Fruit fly (Drosophila melanogaster): Measurements from ENCODE around the gene CG11828.

CG11828 gene

dm6 chr3R:28898921-28899545, 23.8 kb upstream of the CG11828 start:
- no peak for TF ChIP-seq ttk (optimal IDR thresholded peaks at IDR 0.05)
- TF ChIP-seq insv (optimal IDR thresholded peaks at IDR 0.05) = no peak
- no peak for TF ChIP-seq Sin3A (optimal IDR thresholded peaks at IDR 0.05)
- no peak for TF ChIP-seq psq (optimal IDR thresholded peaks at IDR 0.05)
- no peak for TF ChIP-seq Myc (optimal IDR thresholded peaks at IDR 0.05)

- no peak for TF ChIP-seq h (optimal IDR thresholded peaks at IDR 0.05)
- no peak for TF ChIP-seq Sin3A (optimal IDR thresholded peaks at IDR 0.05)
- no peak for TF ChIP-seq Myc (optimal IDR thresholded peaks at IDR 0.05)
- TF ChIP-seq psq (optimal IDR thresholded peaks at IDR 0.05) = no peak
- TF ChIP-seq insv (optimal IDR thresholded peaks at IDR 0.05) = no peak
- TF ChIP-seq ttk (optimal IDR thresholded peaks at IDR 0.05) = no peak
Observed at dm6 chr3R:28901468-28902163, 21.2 kb upstream of the CG11828 start.

dm6 chr3R:28903392-28903791, 19.5 kb upstream of the CG11828 start:
- TF ChIP-seq insv (optimal IDR thresholded peaks at IDR 0.05) = no peak
- TF ChIP-seq Myc (optimal IDR thresholded peaks at IDR 0.05) = no peak
- no peak for TF ChIP-seq h (optimal IDR thresholded peaks at IDR 0.05)

dm6 chr3R:28904174-28904573, 18.7 kb upstream of the CG11828 start:
- TF ChIP-seq psq (optimal IDR thresholded peaks at IDR 0.05) (no peak), insv (optimal IDR thresholded peaks at IDR 0.05) (no peak), h (optimal IDR thresholded peaks at IDR 0.05) (no peak), Myc (optimal IDR thresholded peaks at IDR 0.05) (no peak), ttk (optimal IDR thresholded peaks at IDR 0.05) (no peak)

dm6 chr3R:28904816-28905435, 17.9 kb upstream of the CG11828 start:
- TF ChIP-seq h (optimal IDR thresholded peaks at IDR 0.05) (no peak), insv (optimal IDR thresholded peaks at IDR 0.05) (no peak), Myc (optimal IDR thresholded peaks at IDR 0.05) (no peak), Sin3A (optimal IDR thresholded peaks at IDR 0.05) (no peak), ttk (optimal IDR thresholded peaks at IDR 0.05) (no peak), psq (optimal IDR thresholded peaks at IDR 0.05) (no peak)

- no peak for TF ChIP-seq h (optimal IDR thresholded peaks at IDR 0.05)
- no peak for TF ChIP-seq ttk (optimal IDR thresholded peaks at IDR 0.05)
- no peak for TF ChIP-seq psq (optimal IDR thresholded peaks at IDR 0.05)
- no peak for TF ChIP-seq Sin3A (optimal IDR thresholded peaks at IDR 0.05)
- no peak for TF ChIP-seq insv (optimal IDR thresholded peaks at IDR 0.05)
- no peak for TF ChIP-seq Myc (optimal IDR thresholded peaks at IDR 0.05)
Observed at dm6 chr3R:28911758-28912157, 11.1 kb upstream of the CG11828 start.

- TF ChIP-seq insv (optimal IDR thresholded peaks at IDR 0.05) (no peak), ttk (optimal IDR thresholded peaks at IDR 0.05) (no peak), Sin3A (optimal IDR thresholded peaks at IDR 0.05) (no peak), Myc (optimal IDR thresholded peaks at IDR 0.05) (no peak), psq (optimal IDR thresholded peaks at IDR 0.05) (no peak), h (optimal IDR thresholded peaks at IDR 0.05) (no peak)
Observed at dm6 chr3R:28913039-28913438, 9.8 kb upstream of the CG11828 start.

- TF ChIP-seq Myc (optimal IDR thresholded peaks at IDR 0.05) = no peak
- TF ChIP-seq h (optimal IDR thresholded peaks at IDR 0.05) = no peak
- TF ChIP-seq insv (optimal IDR thresholded peaks at IDR 0.05) = no peak
- TF ChIP-seq Sin3A (optimal IDR thresholded peaks at IDR 0.05) = no peak
- no peak for TF ChIP-seq ttk (optimal IDR thresholded peaks at IDR 0.05)
- TF ChIP-seq psq (optimal IDR thresholded peaks at IDR 0.05) = no peak
Observed at dm6 chr3R:28913890-28914750, 8.7 kb upstream of the CG11828 start.

- TF ChIP-seq psq (optimal IDR thresholded peaks at IDR 0.05) = no peak
- no peak for TF ChIP-seq ttk (optimal IDR thresholded peaks at IDR 0.05)
- no peak for TF ChIP-seq Myc (optimal IDR thresholded peaks at IDR 0.05)
- no peak for TF ChIP-seq insv (optimal IDR thresholded peaks at IDR 0.05)
- no peak for TF ChIP-seq h (optimal IDR thresholded peaks at IDR 0.05)
- no peak for TF ChIP-seq Sin3A (optimal IDR thresholded peaks at IDR 0.05)
Observed at dm6 chr3R:28950859-28951351, 28.1 kb downstream of the CG11828 start.

dm6 chr3R:28958703-28959102, 35.9 kb downstream of the CG11828 start:
- no peak for TF ChIP-seq ttk (optimal IDR thresholded peaks at IDR 0.05)
- TF ChIP-seq h (optimal IDR thresholded peaks at IDR 0.05) = no peak
- TF ChIP-seq Sin3A (optimal IDR thresholded peaks at IDR 0.05) = no peak
- no peak for TF ChIP-seq insv (optimal IDR thresholded peaks at IDR 0.05)
- no peak for TF ChIP-seq psq (optimal IDR thresholded peaks at IDR 0.05)
- TF ChIP-seq Myc (optimal IDR thresholded peaks at IDR 0.05) = no peak

dm6 chr3R:28959105-28959504, 36.3 kb downstream of the CG11828 start:
- TF ChIP-seq ttk (optimal IDR thresholded peaks at IDR 0.05) (no peak), insv (optimal IDR thresholded peaks at IDR 0.05) (no peak), psq (optimal IDR thresholded peaks at IDR 0.05) (no peak), Myc (optimal IDR thresholded peaks at IDR 0.05) (no peak), h (optimal IDR thresholded peaks at IDR 0.05) (no peak), Sin3A (optimal IDR thresholded peaks at IDR 0.05) (no peak)
